Fruit fly (Drosophila melanogaster) whole organism, embryonic: ENCODE measurements around the gene Trf.

Experiments used
- BEAF-32 ChIP-seq: fragments of 200-800 bp; sonication (Bioruptor generic); optimal IDR thresholded peaks from 3 replicates; lab custom pipeline; 2017; ENCODE audit warnings: missing biosample characterization, missing genetic modification characterization, mild to moderate bottlenecking, moderate library complexity, missing genetic modification reagents
- Bgb ChIP-seq: fragments of 200-800 bp; sonication (Bioruptor generic); IDR thresholded peaks from 2 replicates; pipeline ENCODE4 v1.3.6; 2022; ENCODE audit warnings: missing biosample characterization, missing genetic modification characterization; ENCODE audit not compliant: partially characterized antibody
- CG10321 ChIP-seq: fragments of 200-800 bp; sonication (Bioruptor generic); IDR thresholded peaks from 2 replicates; pipeline ENCODE4 v1.3.6; 2022; ENCODE audit warnings: missing biosample characterization, missing genetic modification characterization
- CG10366 ChIP-seq: fragments of 200-800 bp; sonication (Bioruptor generic); IDR thresholded peaks from 2 replicates; pipeline ENCODE4 v1.3.6; 2022; ENCODE audit warnings: missing biosample characterization, missing genetic modification characterization
- CG1603 ChIP-seq: fragments of 200-800 bp; sonication (Bioruptor generic); optimal IDR thresholded peaks from 2 replicates; lab custom pipeline; 2019; ENCODE audit warnings: missing biosample characterization, mild to moderate bottlenecking, missing genetic modification characterization, moderate library complexity
- CG16813 ChIP-seq: fragments of 200-800 bp; sonication (Bioruptor generic); IDR thresholded peaks from 3 replicates; pipeline ENCODE4 v1.3.6; 2022; ENCODE audit warnings: missing biosample characterization, missing genetic modification characterization; ENCODE audit not compliant: partially characterized antibody
- CG17361 ChIP-seq: fragments of 200-800 bp; sonication (Bioruptor generic); IDR thresholded peaks from 3 replicates; pipeline ENCODE4 v1.3.6; 2022; ENCODE audit warnings: missing biosample characterization, missing genetic modification characterization
- CG17385 ChIP-seq: fragments of 200-800 bp; sonication (Bioruptor generic); optimal IDR thresholded peaks from 3 replicates; lab custom pipeline; 2018; ENCODE audit warnings: missing biosample characterization, mild to moderate bottlenecking, missing genetic modification characterization
- CG2116 ChIP-seq: fragments of 200-800 bp; sonication (Bioruptor generic); optimal IDR thresholded peaks from 3 replicates; lab custom pipeline; 2018; ENCODE audit warnings: missing biosample characterization, mild to moderate bottlenecking, missing genetic modification characterization
- CG3065 ChIP-seq: fragments of 200-800 bp; sonication (Bioruptor generic); optimal IDR thresholded peaks from 2 replicates; lab custom pipeline; 2016; ENCODE audit warnings: missing biosample characterization, missing genetic modification characterization
- CG33213 ChIP-seq: fragments of 200-800 bp; sonication (Bioruptor generic); optimal IDR thresholded peaks from 3 replicates; lab custom pipeline; 2016; ENCODE audit warnings: missing biosample characterization, missing genetic modification characterization
- CG4282 ChIP-seq: fragments of 200-800 bp; sonication (Bioruptor generic); optimal IDR thresholded peaks from 2 replicates; lab custom pipeline; 2016; ENCODE audit warnings: missing biosample characterization, missing genetic modification characterization
- CG4617 ChIP-seq: fragments of 200-800 bp; sonication (Bioruptor generic); optimal IDR thresholded peaks from 3 replicates; lab custom pipeline; 2016; ENCODE audit warnings: missing biosample characterization, missing genetic modification characterization, borderline replicate concordance
- CG4707 ChIP-seq: fragments of 200-800 bp; sonication (Bioruptor generic); optimal IDR thresholded peaks from 2 replicates; lab custom pipeline; 2018; ENCODE audit warnings: missing biosample characterization, mild to moderate bottlenecking, missing genetic modification characterization, moderate library complexity
- CG6272 ChIP-seq: fragments of 200-800 bp; sonication (Bioruptor generic); IDR thresholded peaks from 2 replicates; pipeline ENCODE4 v1.3.6; 2022; ENCODE audit warnings: missing biosample characterization, missing genetic modification characterization
- CG7786 ChIP-seq: fragments of 200-800 bp; sonication (Bioruptor generic); optimal IDR thresholded peaks from 2 replicates; lab custom pipeline; 2016; ENCODE audit warnings: missing biosample characterization, missing genetic modification characterization
- CG7839 ChIP-seq: fragments of 200-800 bp; sonication (Bioruptor generic); optimal IDR thresholded peaks from 3 replicates; lab custom pipeline; 2018; ENCODE audit warnings: missing biosample characterization, mild to moderate bottlenecking, missing genetic modification characterization, moderate library complexity
- Dp ChIP-seq: fragments of 200-800 bp; sonication (Bioruptor generic); optimal IDR thresholded peaks from 2 replicates; lab custom pipeline; 2018; ENCODE audit warnings: missing biosample characterization, mild to moderate bottlenecking, missing genetic modification characterization, moderate library complexity
- E2f2 ChIP-seq: fragments of 200-800 bp; sonication (Bioruptor generic); IDR thresholded peaks from 2 replicates; pipeline ENCODE4 v1.3.6; 2022; ENCODE audit warnings: missing biosample characterization, missing genetic modification characterization
- Ets97D ChIP-seq: fragments of 200-800 bp; sonication (Bioruptor generic); optimal IDR thresholded peaks from 3 replicates; lab custom pipeline; 2016; ENCODE audit warnings: missing biosample characterization, missing genetic modification characterization
- Hsf ChIP-seq: fragments of 200-800 bp; sonication (Bioruptor generic); optimal IDR thresholded peaks from 3 replicates; lab custom pipeline; 2016; ENCODE audit warnings: missing biosample characterization, missing genetic modification characterization
- Kr ChIP-seq: fragments of 200-800 bp; sonication (Bioruptor generic); optimal IDR thresholded peaks from 2 replicates; lab custom pipeline; 2017; ENCODE audit warnings: missing biosample characterization, mild to moderate bottlenecking, missing genetic modification characterization
- Lhr ChIP-seq: fragments of 200-800 bp; sonication (Bioruptor generic); optimal IDR thresholded peaks from 3 replicates; lab custom pipeline; 2017; ENCODE audit warnings: mild to moderate bottlenecking, missing biosample characterization, missing genetic modification reagents, missing genetic modification characterization
- MESR4 ChIP-seq: fragments of 200-800 bp; sonication (Bioruptor generic); optimal IDR thresholded peaks from 2 replicates; lab custom pipeline; 2018; ENCODE audit warnings: missing biosample characterization, mild to moderate bottlenecking, missing genetic modification characterization, moderate library complexity
- MTF-1 ChIP-seq: fragments of 200-800 bp; sonication (Bioruptor generic); optimal IDR thresholded peaks from 2 replicates; lab custom pipeline; 2018; ENCODE audit warnings: missing biosample characterization, mild to moderate bottlenecking, missing genetic modification characterization, borderline replicate concordance
- NK7.1 ChIP-seq: fragments of 200-800 bp; sonication (Bioruptor generic); optimal IDR thresholded peaks from 3 replicates; lab custom pipeline; 2016; ENCODE audit warnings: missing biosample characterization, missing genetic modification characterization
- Neu2 ChIP-seq: fragments of 200-800 bp; sonication (Bioruptor generic); optimal IDR thresholded peaks from 3 replicates; lab custom pipeline; 2016; ENCODE audit warnings: missing biosample characterization, missing genetic modification characterization, borderline replicate concordance
- Optix ChIP-seq: fragments of 200-800 bp; sonication (Bioruptor generic); IDR thresholded peaks from 3 replicates; pipeline ENCODE4 v1.3.6; 2022; ENCODE audit warnings: missing biosample characterization, missing genetic modification characterization
- Pdp1 ChIP-seq, 2 experiments: fragments of 200-800 bp; sonication (Bioruptor generic); optimal IDR thresholded peaks; 3 replicates each; lab custom pipeline; 2016; ENCODE audit warnings: missing biosample characterization in 2 of 2, missing genetic modification characterization in 2 of 2, mild to moderate bottlenecking in 1 of 2, moderate library complexity in 1 of 2
- Side ChIP-seq: fragments of 200-800 bp; sonication (Bioruptor generic); optimal IDR thresholded peaks from 2 replicates; lab custom pipeline; 2016; ENCODE audit warnings: missing biosample characterization, missing genetic modification characterization
- Sin3A ChIP-seq: fragments of >200 bp; optimal IDR thresholded peaks from 2 replicates; lab custom pipeline; 2018
- Sry-δ ChIP-seq: fragments of 200-800 bp; sonication (Bioruptor generic); optimal IDR thresholded peaks from 2 replicates; lab custom pipeline; 2016; ENCODE audit warnings: missing biosample characterization, missing genetic modification characterization
- Ssrp ChIP-seq: fragments of 200-800 bp; sonication (Bioruptor generic); optimal IDR thresholded peaks from 2 replicates; lab custom pipeline; 2018; ENCODE audit warnings: missing biosample characterization, mild to moderate bottlenecking, missing genetic modification characterization, moderate library complexity
- ash1 ChIP-seq: fragments of 200-800 bp; sonication (Bioruptor generic); optimal IDR thresholded peaks from 2 replicates; lab custom pipeline; 2018; ENCODE audit warnings: missing biosample characterization, mild to moderate bottlenecking, missing genetic modification characterization
- btn ChIP-seq: fragments of 200-800 bp; sonication (Bioruptor generic); optimal IDR thresholded peaks from 2 replicates; lab custom pipeline; 2016; ENCODE audit warnings: missing biosample characterization, missing genetic modification characterization
- disco-r ChIP-seq: fragments of 200-800 bp; sonication (Bioruptor generic); optimal IDR thresholded peaks from 2 replicates; lab custom pipeline; 2016; ENCODE audit warnings: missing biosample characterization, missing genetic modification characterization
- ems ChIP-seq: fragments of 200-800 bp; sonication (Bioruptor generic); optimal IDR thresholded peaks from 3 replicates; lab custom pipeline; 2016; ENCODE audit warnings: missing biosample characterization, missing genetic modification characterization
- gfzf ChIP-seq: fragments of 200-800 bp; sonication (Bioruptor generic); optimal IDR thresholded peaks from 2 replicates; lab custom pipeline; 2016; ENCODE audit warnings: missing biosample characterization, mild to moderate bottlenecking, missing genetic modification characterization, moderate library complexity
- hbn ChIP-seq: fragments of 200-800 bp; sonication (Bioruptor generic); IDR thresholded peaks from 2 replicates; pipeline ENCODE4 v1.3.6; 2022; ENCODE audit warnings: missing biosample characterization, missing genetic modification characterization; ENCODE audit not compliant: partially characterized antibody
- kay ChIP-seq: fragments of 200-800 bp; sonication (Bioruptor generic); optimal IDR thresholded peaks from 2 replicates; lab custom pipeline; 2016; ENCODE audit warnings: missing biosample characterization, missing genetic modification characterization
- knrl ChIP-seq: fragments of 200-800 bp; sonication (Bioruptor generic); IDR thresholded peaks from 3 replicates; pipeline ENCODE4 v1.3.6; 2022; ENCODE audit warnings: missing biosample characterization, missing genetic modification characterization; ENCODE audit not compliant: partially characterized antibody
- phol ChIP-seq: fragments of 200-800 bp; sonication (Bioruptor generic); optimal IDR thresholded peaks from 3 replicates; lab custom pipeline; 2018; ENCODE audit warnings: missing biosample characterization, mild to moderate bottlenecking, missing genetic modification characterization, moderate library complexity
- prd ChIP-seq, 3 experiments: fragments of >200 bp in 2 of 3; fragments of 200-800 bp in 1 of 3; sonication (Bioruptor generic) in 1 of 3; optimal IDR thresholded peaks in 2 of 3; IDR thresholded peaks in 1 of 3; 2 replicates in 2 of 3; 3 replicates in 1 of 3; pipeline versions ENCODE4 v1.3.6 to Lab custom; 2017 to 2022; ENCODE audit warnings: missing biosample characterization in 1 of 3, missing genetic modification characterization in 1 of 3
- pzg ChIP-seq: fragments of 200-800 bp; sonication (Bioruptor generic); optimal IDR thresholded peaks from 3 replicates; lab custom pipeline; 2018; ENCODE audit warnings: missing biosample characterization, mild to moderate bottlenecking, missing genetic modification characterization, moderate library complexity
- sna ChIP-seq: fragments of 200-800 bp; sonication (Bioruptor generic); IDR thresholded peaks from 2 replicates; pipeline ENCODE4 v1.3.6; 2022; ENCODE audit warnings: missing biosample characterization, missing genetic modification characterization; ENCODE audit not compliant: partially characterized antibody
- ssp ChIP-seq: fragments of 200-800 bp; sonication (Bioruptor generic); IDR thresholded peaks from 2 replicates; pipeline ENCODE4 v1.3.6; 2022; ENCODE audit warnings: missing biosample characterization, missing genetic modification characterization
- stwl ChIP-seq: fragments of 200-800 bp; sonication (Bioruptor generic); optimal IDR thresholded peaks from 3 replicates; lab custom pipeline; 2018; ENCODE audit warnings: missing biosample characterization, mild to moderate bottlenecking, missing genetic modification characterization, moderate library complexity

Gene Trf

DNA sequence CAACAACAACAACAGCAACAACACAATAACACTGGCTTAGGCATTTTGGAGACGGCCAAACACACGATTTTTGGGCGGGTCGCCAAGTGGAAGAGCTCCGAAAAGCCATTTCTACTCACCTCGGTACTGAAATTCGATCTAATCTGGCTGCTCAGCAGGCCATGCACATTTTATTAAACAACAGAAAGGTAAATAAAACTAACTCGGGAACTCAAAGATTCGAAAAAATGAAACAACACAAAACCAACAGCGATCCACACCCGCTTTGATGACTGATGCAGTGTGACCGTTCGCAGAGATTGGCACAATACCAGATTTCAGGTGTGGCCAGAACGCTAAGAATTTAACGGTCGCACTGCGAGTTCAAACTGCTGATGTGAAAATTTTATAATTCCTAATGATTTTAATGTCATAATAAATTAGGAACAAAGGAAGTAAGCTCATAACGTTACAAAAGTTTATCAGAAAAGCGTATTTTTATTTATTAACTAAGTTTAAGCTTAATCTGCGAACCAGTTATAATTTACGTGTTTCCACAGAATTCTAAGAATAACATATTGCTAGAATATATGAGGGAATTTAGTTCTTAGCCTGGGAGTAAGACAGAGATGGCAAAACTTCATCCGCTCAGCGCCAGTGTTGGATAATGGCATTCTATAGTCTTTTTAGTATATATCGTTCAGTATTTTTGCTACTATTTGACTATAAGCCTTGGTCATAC is 10.2 kb downstream of the Trf start, which contains the start of gene Mcr:
Mcr (minus strand) TSS at position 291 of the 721 bp plus-strand sequence.
- TF ChIP-seq knrl (GFP tag; lab: Robert Waterston, UW) = peak; percentile 48; the same call in 1 of the 3 replicates
- TF ChIP-seq CG10366 (GFP tag; lab: Robert Waterston, UW) = no peak
- peak; percentile 34; the same call in 1 of the 3 replicates for TF ChIP-seq CG17361 (GFP tag; lab: Robert Waterston, UW)
- peak; percentile 53; the same call in 1 of the 2 replicates for TF ChIP-seq CG10321 (GFP tag; lab: Robert Waterston, UW)
- peak; percentile 23; the same call in 1 of the 2 replicates for TF ChIP-seq hbn
- peak; percentile 2 for TF ChIP-seq btn
- no peak for TF ChIP-seq CG3065 (GFP tag; lab: Kevin White, UChicago)
- TF ChIP-seq CG33213 (GFP tag; lab: Kevin White, UChicago) = peak; percentile 74
- TF ChIP-seq pzg (GFP tag; lab: Kevin White, UChicago) = peak; percentile 70
- peak; percentile 50 for TF ChIP-seq CG2116
- peak; percentile 50 for TF ChIP-seq phol (tag; lab: Kevin White, UChicago)
- TF ChIP-seq Neu2 = peak; percentile 19
- TF ChIP-seq kay = peak; percentile 50
- no peak for TF ChIP-seq Optix (GFP tag; lab: Robert Waterston, UW)
- TF ChIP-seq Ets97D = peak; percentile 75
- TF ChIP-seq Pdp1 (GFP tag; optimal IDR thresholded peaks at IDR 0.05; lab: Kevin White, UChicago) = peak in 1 of 2 experiments; percentile 42
- TF ChIP-seq MESR4 (GFP tag; lab: Kevin White, UChicago) = peak; percentile 60
- TF ChIP-seq gfzf (GFP tag; lab: Kevin White, UChicago) = peak; percentile 88
- TF ChIP-seq E2f2 = peak; percentile 33; the same call in 1 of the 2 replicates
- peak; percentile 82 for TF ChIP-seq Lhr (GFP tag; lab: Kevin White, UChicago)
- peak; percentile 67 for TF ChIP-seq CG16813 (GFP tag; lab: Robert Waterston, UW)
- no peak for TF ChIP-seq Side (GFP tag; lab: Kevin White, UChicago)
- no peak for TF ChIP-seq CG7839
- TF ChIP-seq prd (optimal IDR thresholded peaks at IDR 0.05; lab: Kevin White, UChicago) = no peak
- peak; percentile 28; the same call in 1 of the 3 replicates for TF ChIP-seq prd (GFP tag; IDR thresholded peaks at IDR 0.05; lab: Robert Waterston, UW)
- no peak for TF ChIP-seq CG4707
- no peak for TF ChIP-seq CG17385 (GFP tag; lab: Kevin White, UChicago)
- TF ChIP-seq sna (GFP tag; lab: Robert Waterston, UW) = no peak
- TF ChIP-seq Dp = peak; percentile 37
- TF ChIP-seq MTF-1 (GFP tag; lab: Kevin White, UChicago) = no peak
- no peak for TF ChIP-seq Kr
- peak; percentile 1 for TF ChIP-seq NK7.1 (GFP tag; lab: Kevin White, UChicago)
- peak; percentile 19 for TF ChIP-seq Hsf (GFP tag; lab: Kevin White, UChicago)
- no peak for TF ChIP-seq Ssrp (tag; lab: Kevin White, UChicago)
- TF ChIP-seq ssp (GFP tag; lab: Robert Waterston, UW) = peak; percentile 29; the same call in 1 of the 2 replicates
- TF ChIP-seq stwl (tag; lab: Kevin White, UChicago) = peak; percentile 64
- TF ChIP-seq Sry-δ (GFP tag; lab: Kevin White, UChicago) = peak; percentile 86
- peak; percentile 28 for TF ChIP-seq Bgb (GFP tag; lab: Robert Waterston, UW)
- no peak for TF ChIP-seq ash1 (GFP tag; lab: Kevin White, UChicago)
- peak; percentile 85 for TF ChIP-seq Sin3A (lab: Kevin White, UChicago)
- TF ChIP-seq CG4617 (GFP tag; lab: Kevin White, UChicago) = no peak
- peak; percentile 11 for TF ChIP-seq CG7786 (GFP tag; lab: Kevin White, UChicago)
- no peak for TF ChIP-seq CG4282 (GFP tag; lab: Kevin White, UChicago)
- peak; percentile 87 for TF ChIP-seq BEAF-32 (GFP tag; lab: Kevin White, UChicago)
- no peak for TF ChIP-seq CG6272
- TF ChIP-seq disco-r = no peak
- TF ChIP-seq CG1603 (tag; lab: Kevin White, UChicago) = peak; percentile 11
- TF ChIP-seq ems (GFP tag; lab: Kevin White, UChicago) = peak; percentile 8
